Fruit fly (Drosophila melanogaster): ENCODE results near the gene CG14406.

DNA sequence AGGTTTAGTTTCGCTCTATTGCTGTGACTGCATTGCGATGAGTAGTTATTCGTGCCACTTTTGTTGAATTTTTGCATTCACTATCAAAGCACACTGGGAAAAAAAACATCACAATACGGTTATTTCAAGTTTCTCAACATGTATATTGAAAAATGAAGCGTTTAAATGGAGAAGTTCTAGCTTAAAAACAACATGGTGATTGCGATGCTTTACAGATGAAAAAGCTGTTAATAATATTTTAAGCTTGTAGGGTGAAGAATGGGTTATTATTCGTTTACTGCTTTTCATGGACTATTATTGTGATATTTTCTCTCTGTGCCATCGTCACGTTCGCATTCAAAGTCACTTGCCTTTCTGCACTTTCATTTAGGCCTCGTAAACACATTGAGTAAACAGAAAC is 14.3 kb downstream of the CG14406 start:
- TF ChIP-seq Myc (optimal IDR thresholded peaks at IDR 0.05) (no peak), h (optimal IDR thresholded peaks at IDR 0.05) (no peak), Sin3A (optimal IDR thresholded peaks at IDR 0.05) (no peak)

Data from Kc167 (cell line).